Worm (Caenorhabditis elegans) whole organism, late embryonic: ENCODE results near the gene mrp-5.

Experiments
- C08G9.2 ChIP-seq: sonication (generic microtip); optimal IDR thresholded peaks from 2 replicates; lab custom pipeline; 2016; ENCODE audit warnings: mild to moderate bottlenecking, missing genetic modification characterization, moderate library complexity, missing compliant biosample characterization
- K09A11.1 ChIP-seq: sonication (generic microtip); optimal IDR thresholded peaks from 2 replicates; lab custom pipeline; 2017; ENCODE audit warnings: antibody characterized with exemption, mild to moderate bottlenecking, missing genetic modification characterization, missing compliant biosample characterization; ENCODE audit not compliant: insufficient read depth
- T23F11.4 ChIP-seq: fragments of 200-800 bp; sonication (Bioruptor generic); optimal IDR thresholded peaks from 2 replicates; lab custom pipeline; 2018; ENCODE audit warnings: mild to moderate bottlenecking, missing genetic modification characterization, missing compliant biosample characterization
- ama-1 ChIP-seq: fragments of 150-350 bp; optimal IDR thresholded peaks from 2 replicates; lab custom pipeline; 2014
- ceh-14 ChIP-seq: sonication (generic microtip); optimal IDR thresholded peaks from 2 replicates; lab custom pipeline; 2016; ENCODE audit warnings: missing genotype, missing genetic modification characterization, missing compliant biosample characterization
- ceh-18 ChIP-seq: sonication (generic microtip); optimal IDR thresholded peaks from 2 replicates; lab custom pipeline; 2016; ENCODE audit warnings: missing genetic modification characterization, missing compliant biosample characterization
- ceh-19 ChIP-seq: fragments of 200-800 bp; sonication (Bioruptor generic); optimal IDR thresholded peaks from 2 replicates; lab custom pipeline; 2018; ENCODE audit warnings: mild to moderate bottlenecking, missing genetic modification characterization, missing compliant biosample characterization
- ceh-2 ChIP-seq: sonication (generic microtip); optimal IDR thresholded peaks from 2 replicates; lab custom pipeline; 2016; ENCODE audit warnings: missing genotype, missing genetic modification characterization, missing compliant biosample characterization
- ceh-22 ChIP-seq: sonication (generic microtip); optimal IDR thresholded peaks from 2 replicates; lab custom pipeline; 2017; ENCODE audit warnings: missing biosample characterization, missing genetic modification characterization
- ceh-24 ChIP-seq: sonication (generic microtip); optimal IDR thresholded peaks from 2 replicates; lab custom pipeline; 2016; ENCODE audit warnings: mild to moderate bottlenecking, missing genetic modification characterization, missing compliant biosample characterization
- ceh-30 ChIP-seq: fragments of 150-350 bp; optimal IDR thresholded peaks from 2 replicates; lab custom pipeline; 2014; ENCODE audit warnings: missing biosample characterization, missing genetic modification characterization
- ceh-34 ChIP-seq: sonication (generic microtip); optimal IDR thresholded peaks from 2 replicates; lab custom pipeline; 2016; ENCODE audit warnings: mild to moderate bottlenecking, missing genetic modification characterization, missing compliant biosample characterization
- ceh-45 ChIP-seq: fragments of 200-800 bp; sonication (Bioruptor generic); IDR thresholded peaks from 2 replicates; pipeline ENCODE4 v1.3.6; 2022; ENCODE audit warnings: missing genetic modification reagents, missing genetic modification characterization, missing compliant biosample characterization
- ceh-6 ChIP-seq: fragments of 200-800 bp; sonication (Bioruptor generic); optimal IDR thresholded peaks from 2 replicates; lab custom pipeline; 2018; ENCODE audit warnings: mild to moderate bottlenecking, missing genetic modification characterization, missing compliant biosample characterization
- che-1 ChIP-seq: sonication (generic microtip); optimal IDR thresholded peaks from 2 replicates; lab custom pipeline; 2016; ENCODE audit warnings: mild to moderate bottlenecking, missing genetic modification characterization, missing compliant biosample characterization
- elt-4 ChIP-seq: sonication (generic microtip); optimal IDR thresholded peaks from 2 replicates; lab custom pipeline; 2016; ENCODE audit warnings: missing genetic modification characterization, missing compliant biosample characterization
- ets-4 ChIP-seq: sonication (generic microtip); optimal IDR thresholded peaks from 2 replicates; lab custom pipeline; 2016; ENCODE audit warnings: missing genetic modification characterization, missing compliant biosample characterization
- eyg-1 ChIP-seq: sonication (generic microtip); optimal IDR thresholded peaks from 2 replicates; lab custom pipeline; 2016; ENCODE audit warnings: missing genotype, missing genetic modification characterization, missing compliant biosample characterization
- fax-1 ChIP-seq: sonication (generic microtip); optimal IDR thresholded peaks from 2 replicates; lab custom pipeline; 2016; ENCODE audit warnings: missing genotype, missing genetic modification characterization, missing compliant biosample characterization
- fkh-10 ChIP-seq: fragments of 150-350 bp; optimal IDR thresholded peaks from 2 replicates; lab custom pipeline; 2014; ENCODE audit warnings: missing biosample characterization, missing genetic modification reagents, missing genetic modification characterization
- gmeb-2 ChIP-seq: sonication (generic microtip); optimal IDR thresholded peaks from 2 replicates; lab custom pipeline; 2016; ENCODE audit warnings: missing genetic modification characterization, inconsistent platforms, missing compliant biosample characterization
- hlh-13 ChIP-seq: fragments of 200-800 bp; sonication (Bioruptor generic); optimal IDR thresholded peaks from 2 replicates; lab custom pipeline; 2018; ENCODE audit warnings: mild to moderate bottlenecking, missing genetic modification characterization, missing compliant biosample characterization
- hlh-15 ChIP-seq: sonication (generic microtip); optimal IDR thresholded peaks from 2 replicates; lab custom pipeline; 2016; ENCODE audit warnings: missing genetic modification characterization, missing compliant biosample characterization
- lim-6 ChIP-seq: sonication (generic microtip); optimal IDR thresholded peaks from 2 replicates; lab custom pipeline; 2016; ENCODE audit warnings: missing genetic modification characterization, missing compliant biosample characterization
- mec-3 ChIP-seq: sonication (generic microtip); optimal IDR thresholded peaks from 2 replicates; lab custom pipeline; 2016; ENCODE audit warnings: borderline replicate concordance, missing genetic modification characterization, missing compliant biosample characterization
- nfya-1 ChIP-seq: sonication (generic microtip); optimal IDR thresholded peaks from 2 replicates; lab custom pipeline; 2017; ENCODE audit warnings: missing genetic modification characterization, mild to moderate bottlenecking, missing compliant biosample characterization, antibody characterized with exemption, moderate library complexity
- nhr-11 ChIP-seq: fragments of 150-350 bp; optimal IDR thresholded peaks from 2 replicates; lab custom pipeline; 2014; ENCODE audit warnings: missing biosample characterization, missing genetic modification characterization
- odd-2 ChIP-seq: sonication (generic microtip); optimal IDR thresholded peaks from 2 replicates; lab custom pipeline; 2017; ENCODE audit warnings: antibody characterized with exemption, mild to moderate bottlenecking, missing genetic modification characterization, missing compliant biosample characterization
- pag-3 ChIP-seq: sonication (generic microtip); optimal IDR thresholded peaks from 2 replicates; lab custom pipeline; 2016; ENCODE audit warnings: missing compliant biosample characterization, missing genetic modification characterization, borderline replicate concordance
- pat-9 ChIP-seq: fragments of 200-800 bp; sonication (Bioruptor generic); optimal IDR thresholded peaks from 2 replicates; lab custom pipeline; 2018; ENCODE audit warnings: mild to moderate bottlenecking, missing genetic modification characterization, moderate library complexity, missing compliant biosample characterization
- pax-1 ChIP-seq: fragments of 150-350 bp; optimal IDR thresholded peaks from 2 replicates; lab custom pipeline; 2014; ENCODE audit warnings: missing biosample characterization, missing genetic modification characterization
- pqm-1 ChIP-seq: sonication (generic microtip); optimal IDR thresholded peaks from 2 replicates; lab custom pipeline; 2016; ENCODE audit warnings: missing genetic modification characterization, missing compliant biosample characterization
- ref-2 ChIP-seq: sonication (generic microtip); optimal IDR thresholded peaks from 2 replicates; lab custom pipeline; 2016; ENCODE audit warnings: missing genetic modification characterization, missing compliant biosample characterization
- rnt-1 ChIP-seq: sonication (generic microtip); optimal IDR thresholded peaks from 2 replicates; lab custom pipeline; 2016; ENCODE audit warnings: missing genetic modification characterization, missing compliant biosample characterization
- sox-4 ChIP-seq: sonication (generic microtip); optimal IDR thresholded peaks from 2 replicates; lab custom pipeline; 2017; ENCODE audit warnings: mild to moderate bottlenecking, missing genetic modification characterization, inconsistent platforms, missing compliant biosample characterization
- tbx-2 ChIP-seq: sonication (generic microtip); optimal IDR thresholded peaks from 2 replicates; lab custom pipeline; 2016; ENCODE audit warnings: missing genetic modification characterization, missing compliant biosample characterization
- tbx-7 ChIP-seq: sonication (generic microtip); optimal IDR thresholded peaks from 2 replicates; lab custom pipeline; 2016; ENCODE audit warnings: missing genotype, missing genetic modification characterization, missing compliant biosample characterization
- ttx-3 ChIP-seq: sonication (generic microtip); optimal IDR thresholded peaks from 2 replicates; lab custom pipeline; 2016; ENCODE audit warnings: missing genetic modification reagents, missing genetic modification characterization, missing compliant biosample characterization
- unc-42 ChIP-seq: sonication (generic microtip); optimal IDR thresholded peaks from 2 replicates; lab custom pipeline; 2016; ENCODE audit warnings: missing genotype, missing genetic modification characterization, missing compliant biosample characterization
- unc-55 ChIP-seq: sonication (generic microtip); optimal IDR thresholded peaks from 2 replicates; lab custom pipeline; 2017; ENCODE audit warnings: missing biosample characterization, missing genetic modification reagents, missing genetic modification characterization
- ztf-16 ChIP-seq: sonication (generic microtip); optimal IDR thresholded peaks from 2 replicates; lab custom pipeline; 2017; ENCODE audit warnings: missing genetic modification characterization, missing compliant biosample characterization

The mrp-5 gene

DNA sequence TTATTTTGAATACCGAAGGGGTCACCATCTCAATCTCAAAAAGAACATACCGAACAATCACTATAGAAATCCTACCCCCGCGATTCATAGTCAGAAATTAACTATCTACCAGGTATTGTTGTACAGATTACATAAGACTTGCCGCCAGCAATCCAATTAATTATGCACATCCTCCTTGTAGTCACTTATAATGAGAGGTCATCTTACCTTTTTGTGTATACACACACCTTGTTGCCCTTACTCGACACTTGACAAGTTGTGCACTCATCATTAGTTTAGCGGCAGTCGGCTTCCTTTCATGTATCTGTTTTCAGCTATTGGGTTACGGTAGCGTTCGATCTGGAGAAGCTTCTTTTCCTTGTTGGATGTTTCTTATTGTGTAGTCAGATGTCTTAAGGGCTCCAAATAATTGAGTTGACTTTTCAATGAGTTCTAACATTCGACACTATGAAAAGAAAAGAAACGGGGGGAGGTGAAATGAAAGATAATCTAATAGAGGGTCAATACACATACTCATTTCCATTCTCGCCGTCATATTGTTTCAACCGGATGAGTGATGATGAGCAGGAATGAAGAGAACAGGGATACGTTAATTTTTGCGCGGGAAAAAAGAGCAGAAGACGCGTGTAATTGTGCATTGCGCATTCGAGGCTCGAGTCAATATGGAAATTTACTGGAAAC is 13.4 kb upstream of the mrp-5 start:
- TF ChIP-seq unc-42 (tag; lab: Kevin White, UChicago) (peak; percentile 76), tbx-7 (no peak)
- TF ChIP-seq, all 69 proteins: peak for 1

DNA sequence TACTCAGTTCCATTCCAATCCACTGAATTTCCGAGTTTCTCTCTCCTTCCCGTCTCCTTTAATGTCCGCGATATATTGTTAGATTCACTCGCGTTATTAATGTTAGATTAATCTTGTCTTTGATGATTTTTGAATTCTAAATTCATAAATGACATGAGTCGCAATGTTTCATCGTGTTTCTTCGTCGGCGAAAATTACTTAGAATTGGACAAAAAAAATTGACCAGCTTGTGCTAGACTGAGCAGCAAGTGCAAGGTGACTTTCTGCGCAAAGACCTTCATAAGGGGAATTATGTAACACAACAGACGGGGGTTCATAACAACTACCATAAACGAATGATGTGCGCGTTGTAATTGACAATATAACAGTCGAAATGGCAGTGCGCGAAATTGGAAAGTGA is 12.3 kb upstream of the mrp-5 start:
- TF ChIP-seq ceh-18 (tag; lab: Kevin White, UChicago) (no peak), hlh-15 (tag; lab: Kevin White, UChicago) (no peak), pax-1 (tag; lab: Kevin White, UChicago) (no peak), mec-3 (no peak), ets-4 (tag; lab: Kevin White, UChicago) (no peak), rnt-1 (tag; lab: Kevin White, UChicago) (no peak), K09A11.1 (tag; lab: Kevin White, UChicago) (no peak), ceh-6 (GFP tag; lab: Kevin White, UChicago) (no peak), C08G9.2 (tag; lab: Kevin White, UChicago) (no peak), ceh-45 (no peak), pat-9 (tag; lab: Kevin White, UChicago) (no peak), ttx-3 (tag; lab: Kevin White, UChicago) (no peak), nfya-1 (tag; lab: Kevin White, UChicago) (no peak), ceh-34 (tag; lab: Kevin White, UChicago) (no peak), ceh-22 (tag; lab: Kevin White, UChicago) (no peak), ceh-2 (tag; lab: Kevin White, UChicago) (no peak), pqm-1 (tag; lab: Kevin White, UChicago) (no peak)

ce11 chrX:14957176-14957575 is 11.1 kb upstream of the mrp-5 start:
- TF ChIP-seq elt-4 (tag; lab: Kevin White, UChicago) (no peak), ref-2 (tag; lab: Kevin White, UChicago) (no peak), ama-1 (no peak), ceh-6 (GFP tag; lab: Kevin White, UChicago) (no peak), eyg-1 (tag; lab: Kevin White, UChicago) (no peak), nhr-11 (no peak), sox-4 (tag; lab: Kevin White, UChicago) (no peak), ceh-18 (tag; lab: Kevin White, UChicago) (no peak), pag-3 (tag; lab: Kevin White, UChicago) (no peak), hlh-15 (tag; lab: Kevin White, UChicago) (no peak), ceh-30 (tag; lab: Kevin White, UChicago) (no peak), ceh-24 (no peak), T23F11.4 (no peak), ceh-45 (no peak), nfya-1 (tag; lab: Kevin White, UChicago) (no peak), pat-9 (tag; lab: Kevin White, UChicago) (no peak), ceh-19 (GFP tag; lab: Kevin White, UChicago) (no peak), odd-2 (tag; lab: Kevin White, UChicago) (no peak)

DNA sequence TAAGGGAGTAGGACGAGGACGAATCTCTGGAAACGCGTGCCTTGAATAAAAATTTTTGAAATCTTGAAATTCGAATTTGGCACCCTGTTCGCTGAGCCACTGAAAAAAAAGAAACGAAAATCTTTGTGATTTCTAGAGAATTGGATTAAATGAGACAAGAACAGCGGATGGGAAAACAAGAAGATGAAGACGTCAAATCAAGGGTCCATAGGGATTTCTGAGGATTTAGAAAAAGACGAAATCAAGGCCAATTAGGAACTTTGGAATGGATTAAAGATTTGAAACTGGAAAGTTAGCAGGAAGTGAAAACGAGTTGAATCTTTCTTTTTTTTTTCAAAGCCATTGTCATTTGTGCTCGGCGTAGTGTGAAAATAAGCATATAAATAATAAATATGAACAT is 8.4 kb upstream of the mrp-5 start, which contains the start of gene pag-3:
TSS of gene pag-3 (minus strand) at position 101 of the 400 bp plus-strand sequence.
- no peak for TF ChIP-seq fkh-10 (GFP tag; lab: Kevin White, UChicago)
- TF ChIP-seq K09A11.1 (tag; lab: Kevin White, UChicago), result no peak
- TF ChIP-seq pax-1 (tag; lab: Kevin White, UChicago), result no peak
- TF ChIP-seq hlh-13 (GFP tag; lab: Kevin White, UChicago), result no peak
- no peak for TF ChIP-seq unc-55 (GFP tag; lab: Kevin White, UChicago)
- no peak for TF ChIP-seq ztf-16 (tag; lab: Kevin White, UChicago)
- TF ChIP-seq lim-6 (tag; lab: Kevin White, UChicago), result no peak
- TF ChIP-seq unc-42 (tag; lab: Kevin White, UChicago), result no peak
- TF ChIP-seq fax-1 (tag; lab: Kevin White, UChicago), result no peak
- TF ChIP-seq mec-3, result no peak
- no peak for TF ChIP-seq gmeb-2 (tag; lab: Kevin White, UChicago)
- TF ChIP-seq tbx-2 (tag; lab: Kevin White, UChicago), result no peak
- no peak for TF ChIP-seq ceh-14
- no peak for TF ChIP-seq che-1 (tag; lab: Kevin White, UChicago)
